Worm (Caenorhabditis elegans) whole organism, L4 larva: ENCODE measurements around the gene F57C12.6.

Source experiments
- F37D6.2 ChIP-seq: sonication (generic microtip); optimal IDR thresholded peaks from 2 replicates; lab custom pipeline; 2016; ENCODE audit warnings: mild to moderate bottlenecking, missing genetic modification characterization, missing compliant biosample characterization
- F44E2.7 ChIP-seq: fragments of 200-800 bp; sonication (Bioruptor generic); IDR thresholded peaks from 2 replicates; pipeline ENCODE4 v2.1.2; 2022; ENCODE audit warnings: missing genetic modification characterization, missing compliant biosample characterization
- F49E8.2 ChIP-seq: sonication (generic microtip); optimal IDR thresholded peaks from 2 replicates; lab custom pipeline; 2016; ENCODE audit warnings: missing compliant biosample characterization, mild to moderate bottlenecking, missing genetic modification characterization, borderline replicate concordance
- Y105C5A.15 ChIP-seq: fragments of 200-800 bp; sonication (Bioruptor generic); IDR thresholded peaks from 2 replicates; pipeline ENCODE4 v1.3.6; 2022; ENCODE audit warnings: missing genetic modification characterization, missing compliant biosample characterization
- ZK546.5 ChIP-seq, 2 experiments: sonication (generic microtip); optimal IDR thresholded peaks; 2 replicates each; lab custom pipeline; 2017; ENCODE audit warnings: missing biosample characterization in 2 of 2, missing genetic modification characterization in 2 of 2
- aha-1 ChIP-seq: fragments of 150-350 bp; peaks from one replicate; lab custom pipeline; 2014; ENCODE audit warnings: missing biosample characterization, missing genetic modification characterization
- ceh-28 ChIP-seq: fragments of 150-350 bp; optimal IDR thresholded peaks from 2 replicates; lab custom pipeline; 2014; ENCODE audit warnings: missing biosample characterization, missing genetic modification reagents, missing genetic modification characterization
- daf-12 ChIP-seq: fragments of 150-350 bp; optimal IDR thresholded peaks from 2 replicates; lab custom pipeline; 2014; ENCODE audit warnings: missing biosample characterization, missing genetic modification reagents, missing genetic modification characterization
- daf-16 ChIP-seq, 3 experiments: sonication (generic microtip); optimal IDR thresholded peaks; 2 replicates each; lab custom pipeline; 2016 to 2017; ENCODE audit warnings: missing genetic modification characterization in 3 of 3, missing genetic modification reagents in 3 of 3, mild to moderate bottlenecking in 2 of 3, missing compliant biosample characterization in 2 of 3, missing biosample characterization in 1 of 3, moderate library complexity in 1 of 3
- daf-19 ChIP-seq: fragments of 200-800 bp; sonication (Bioruptor generic); conservative IDR thresholded peaks from 2 replicates; pipeline ENCODE4 v1.3.6; 2022; ENCODE audit warnings: missing genetic modification characterization, missing compliant biosample characterization
- dmd-6 ChIP-seq: fragments of 200-800 bp; sonication (Bioruptor generic); IDR thresholded peaks from 2 replicates; pipeline ENCODE4 v1.3.6; 2022; ENCODE audit warnings: missing genetic modification reagents, missing genetic modification characterization, missing compliant biosample characterization
- dmd-8 ChIP-seq: fragments of 200-800 bp; sonication (Bioruptor generic); IDR thresholded peaks from 2 replicates; pipeline ENCODE4 v1.3.6; 2022; ENCODE audit warnings: missing genetic modification characterization, missing compliant biosample characterization
- dpl-1 ChIP-seq: fragments of 150-350 bp; optimal IDR thresholded peaks from 2 replicates; lab custom pipeline; 2014; ENCODE audit warnings: missing biosample characterization, missing genetic modification reagents, missing genetic modification characterization
- duxl-1 ChIP-seq: sonication (generic microtip); optimal IDR thresholded peaks from 2 replicates; lab custom pipeline; 2016; ENCODE audit warnings: mild to moderate bottlenecking, missing genetic modification characterization, moderate library complexity, missing compliant biosample characterization; ENCODE audit not compliant: poor library complexity
- egl-27 ChIP-seq: sonication (generic microtip); optimal IDR thresholded peaks from 3 replicates; lab custom pipeline; 2017; ENCODE audit warnings: missing biosample characterization, missing genetic modification reagents, missing genetic modification characterization
- fkh-10 ChIP-seq: fragments of 150-350 bp; optimal IDR thresholded peaks from 2 replicates; lab custom pipeline; 2014; ENCODE audit warnings: missing biosample characterization, missing genetic modification reagents, missing genetic modification characterization
- gei-8 ChIP-seq: fragments of 200-800 bp; sonication (Bioruptor generic); optimal IDR thresholded peaks from 2 replicates; lab custom pipeline; 2018; ENCODE audit warnings: mild to moderate bottlenecking, missing genetic modification characterization, missing compliant biosample characterization
- hif-1 ChIP-seq, 2 experiments: sonication (generic microtip); optimal IDR thresholded peaks; 2 replicates each; lab custom pipeline; 2016 to 2017; ENCODE audit warnings: missing compliant biosample characterization in 2 of 2, missing genetic modification characterization in 2 of 2, missing genetic modification reagents in 2 of 2, missing genotype in 2 of 2, mild to moderate bottlenecking in 1 of 2
- hlh-11 ChIP-seq: fragments of 200-800 bp; sonication (Bioruptor generic); optimal IDR thresholded peaks from 2 replicates; lab custom pipeline; 2018; ENCODE audit warnings: mild to moderate bottlenecking, missing genetic modification characterization, missing compliant biosample characterization
- hlh-30 ChIP-seq: sonication (generic microtip); optimal IDR thresholded peaks from 2 replicates; lab custom pipeline; 2017; ENCODE audit warnings: antibody characterized with exemption, mild to moderate bottlenecking, missing genetic modification characterization, missing compliant biosample characterization; ENCODE audit not compliant: insufficient read depth
- hmg-1.1 ChIP-seq: fragments of 200-800 bp; sonication (Bioruptor generic); IDR thresholded peaks from 2 replicates; pipeline ENCODE4 v1.3.6; 2022; ENCODE audit warnings: missing genetic modification reagents, missing genetic modification characterization, missing compliant biosample characterization
- jun-1 ChIP-seq: fragments of 150-350 bp; optimal IDR thresholded peaks from 2 replicates; lab custom pipeline; 2014; ENCODE audit warnings: missing biosample characterization, missing genetic modification reagents, missing genetic modification characterization
- lin-38 ChIP-seq: fragments of 200-800 bp; sonication (Bioruptor generic); IDR thresholded peaks from 2 replicates; pipeline ENCODE4 v1.3.6; 2022; ENCODE audit warnings: missing genetic modification reagents, missing genetic modification characterization, missing compliant biosample characterization
- mep-1 ChIP-seq: fragments of 150-350 bp; sonication (generic microtip); optimal IDR thresholded peaks from 3 replicates; lab custom pipeline; 2014; ENCODE audit warnings: missing biosample characterization, missing genetic modification characterization
- mes-2 ChIP-seq: sonication (generic microtip); optimal IDR thresholded peaks from 2 replicates; lab custom pipeline; 2016; ENCODE audit warnings: missing genotype, mild to moderate bottlenecking, missing genetic modification characterization, missing compliant biosample characterization; ENCODE audit not compliant: poor library complexity, severe bottlenecking
- nhr-10 ChIP-seq: fragments of 150-350 bp; optimal IDR thresholded peaks from 2 replicates; lab custom pipeline; 2014; ENCODE audit warnings: missing biosample characterization, missing genetic modification characterization
- nhr-111 ChIP-seq: fragments of 200-800 bp; sonication (Bioruptor generic); optimal IDR thresholded peaks from 2 replicates; lab custom pipeline; 2018; ENCODE audit warnings: mild to moderate bottlenecking, missing genetic modification characterization, missing compliant biosample characterization
- nhr-28 ChIP-seq: fragments of 150-350 bp; optimal IDR thresholded peaks from 2 replicates; lab custom pipeline; 2014; ENCODE audit warnings: missing biosample characterization, missing genetic modification characterization
- nhr-41 ChIP-seq: fragments of 200-800 bp; sonication (Bioruptor generic); IDR thresholded peaks from 2 replicates; pipeline ENCODE4 v1.3.6; 2022; ENCODE audit warnings: missing genetic modification reagents, missing genetic modification characterization, missing compliant biosample characterization
- nhr-42 ChIP-seq: fragments of 200-800 bp; sonication (Bioruptor generic); IDR thresholded peaks from 2 replicates; pipeline ENCODE4 v1.3.6; 2022; ENCODE audit warnings: missing genetic modification characterization, missing compliant biosample characterization
- nhr-76 ChIP-seq: fragments of 150-350 bp; optimal IDR thresholded peaks from 2 replicates; lab custom pipeline; 2014; ENCODE audit warnings: missing biosample characterization, missing genetic modification characterization
- pqm-1 ChIP-seq: sonication (generic microtip); optimal IDR thresholded peaks from 2 replicates; lab custom pipeline; 2017; ENCODE audit warnings: missing biosample characterization, missing genetic modification characterization
- skn-1 ChIP-seq: fragments of 150-350 bp; optimal IDR thresholded peaks from 2 replicates; lab custom pipeline; 2014; ENCODE audit warnings: missing biosample characterization, missing genetic modification characterization
- tra-1 ChIP-seq: fragments of 200-800 bp; sonication (Bioruptor generic); IDR thresholded peaks from 2 replicates; pipeline ENCODE4 v1.3.6; 2022; ENCODE audit warnings: missing genetic modification reagents, missing genetic modification characterization, missing compliant biosample characterization
- unc-62 ChIP-seq, 3 experiments: fragments of 150-350 bp in 1 of 3; sonication (generic microtip); optimal IDR thresholded peaks in 2 of 3; peaks in 1 of 3; 1 replicate in 1 of 3; 2 replicates in 2 of 3; lab custom pipeline; 2014 to 2017; ENCODE audit warnings: missing biosample characterization in 3 of 3, missing genetic modification characterization in 3 of 3, missing genetic modification reagents in 3 of 3, missing genotype in 1 of 3
- zfp-2 ChIP-seq: sonication (generic microtip); optimal IDR thresholded peaks from 2 replicates; lab custom pipeline; 2016; ENCODE audit warnings: mild to moderate bottlenecking, missing genetic modification characterization, missing compliant biosample characterization
- ztf-7 ChIP-seq: fragments of 150-350 bp; optimal IDR thresholded peaks from 2 replicates; lab custom pipeline; 2014; ENCODE audit warnings: missing biosample characterization, missing genetic modification characterization

Gene F57C12.6

ce11 chrX:535728-536127 lies 18.0 kb downstream of the F57C12.6 start, which contains the start of gene F28C10.3 (continued):
- TF ChIP-seq ztf-7 (no peak), Y105C5A.15 (GFP tag; lab: Robert Waterston, UW) (no peak), dpl-1 (GFP tag; lab: Kevin White, UChicago) (peak; percentile 37), gei-8 (GFP tag; lab: Kevin White, UChicago) (no peak), daf-19 (GFP tag; lab: Robert Waterston, UW) (no peak), ZK546.5 (tag; optimal IDR thresholded peaks at IDR 0.05; lab: Kevin White, UChicago) (no peak), lin-38 (GFP tag; lab: Robert Waterston, UW) (no peak), ceh-28 (no peak), tra-1 (GFP tag; lab: Robert Waterston, UW) (peak; percentile 70), hlh-11 (tag; lab: Kevin White, UChicago) (peak; percentile 89), fkh-10 (GFP tag; lab: Kevin White, UChicago) (peak; percentile 25), jun-1 (tag; lab: Kevin White, UChicago) (no peak), nhr-28 (tag; lab: Kevin White, UChicago) (peak; percentile 88), daf-12 (no peak), hif-1 (tag; optimal IDR thresholded peaks at IDR 0.05; lab: Kevin White, UChicago) (peak in 1 of 2 experiments; percentile 58), F37D6.2 (tag; lab: Kevin White, UChicago) (peak; percentile 45), skn-1 (tag; lab: Kevin White, UChicago) (no peak), F44E2.7 (no peak), unc-62 (GFP tag; optimal IDR thresholded peaks at IDR 0.05 in 1 of 2; lab: Kevin White, UChicago) (peak in 1 of 2 experiments; percentile 94), unc-62 (tag; optimal IDR thresholded peaks at IDR 0.05; lab: Kevin White, UChicago) (no peak), F49E8.2 (tag; lab: Kevin White, UChicago) (no peak), zfp-2 (no peak), egl-27 (no peak)

ce11 chrX:530909-531308 lies 22.9 kb downstream of the F57C12.6 start, which contains the start of gene B0310.6:
Gene B0310.6, minus strand, starts transcription at chrX:531009.
- no peak for TF ChIP-seq nhr-76 (tag; lab: Kevin White, UChicago)
- TF ChIP-seq hlh-11 (tag; lab: Kevin White, UChicago): no peak
- no peak for TF ChIP-seq nhr-42 (GFP tag; lab: Robert Waterston, UW)
- TF ChIP-seq nhr-111 (GFP tag; lab: Kevin White, UChicago): no peak
- no peak for TF ChIP-seq mes-2
- TF ChIP-seq mep-1 (tag; lab: Kevin White, UChicago): no peak
- peak; percentile 9 for TF ChIP-seq aha-1 (tag; lab: Kevin White, UChicago)

ce11 chrX:530011-530410 lies 23.8 kb downstream of the F57C12.6 start, which contains the start of gene ugt-46:
Gene ugt-46, minus strand, starts transcription at chrX:530289.
- TF ChIP-seq hlh-30 (peak; percentile 26), hlh-11 (tag; lab: Kevin White, UChicago) (peak; percentile 52), pqm-1 (tag; lab: Kevin White, UChicago) (peak; percentile 95), dmd-6 (GFP tag; lab: Robert Waterston, UW) (peak; percentile 49; the same call in 1 of the 2 replicates), daf-16 (GFP tag; optimal IDR thresholded peaks at IDR 0.05; lab: Kevin White, UChicago) (no peak), daf-16 (tag; optimal IDR thresholded peaks at IDR 0.05; lab: Kevin White, UChicago) (peak; percentile 83), nhr-28 (tag; lab: Kevin White, UChicago) (peak; percentile 95), dmd-8 (GFP tag; lab: Robert Waterston, UW) (no peak), hmg-1.1 (GFP tag; lab: Robert Waterston, UW) (0 out of 2 replicates have a peak, but pooled peaks have one; percentile 20), duxl-1 (tag; lab: Kevin White, UChicago) (no peak), nhr-10 (tag; lab: Kevin White, UChicago) (no peak), nhr-41 (GFP tag; lab: Robert Waterston, UW) (no peak)
- TF ChIP-seq, all 104 proteins: peak for 7
